Worm (Caenorhabditis elegans) whole organism, L2 larva: ENCODE results near the gene clec-138.

ENCODE experiments used
- ZK546.5 ChIP-seq: sonication (generic microtip); optimal IDR thresholded peaks from 2 replicates; lab custom pipeline; 2017; ENCODE audit warnings: missing biosample characterization, missing genetic modification characterization
- aly-2 ChIP-seq: fragments of 150-350 bp; optimal IDR thresholded peaks from 2 replicates; lab custom pipeline; 2014; ENCODE audit warnings: missing biosample characterization, missing genetic modification characterization
- ama-1 ChIP-seq: fragments of 150-350 bp; optimal IDR thresholded peaks from 2 replicates; lab custom pipeline; 2018; ENCODE audit warnings: inconsistent platforms
- egl-27 ChIP-seq: sonication (generic microtip); optimal IDR thresholded peaks from 3 replicates; lab custom pipeline; 2017; ENCODE audit warnings: missing biosample characterization, missing genetic modification reagents, missing genetic modification characterization
- gmeb-1 ChIP-seq: fragments of 150-350 bp; optimal IDR thresholded peaks from 2 replicates; lab custom pipeline; 2014; ENCODE audit warnings: missing biosample characterization, missing genetic modification characterization
- lin-39 ChIP-seq: fragments of 150-350 bp; optimal IDR thresholded peaks from 2 replicates; lab custom pipeline; 2014; ENCODE audit warnings: missing biosample characterization, missing genetic modification reagents, missing genetic modification characterization
- mdl-1 ChIP-seq, 2 experiments: fragments of 150-350 bp in 1 of 2; sonication (generic microtip) in 1 of 2; optimal IDR thresholded peaks; 2 replicates each; lab custom pipeline; 2017; ENCODE audit warnings: missing biosample characterization in 2 of 2, missing genetic modification characterization in 2 of 2
- nhr-77 ChIP-seq: fragments of 150-350 bp; optimal IDR thresholded peaks from 2 replicates; lab custom pipeline; 2014; ENCODE audit warnings: missing biosample characterization, missing genetic modification characterization
- peb-1 ChIP-seq: fragments of 150-350 bp; optimal IDR thresholded peaks from 2 replicates; lab custom pipeline; 2014; ENCODE audit warnings: missing biosample characterization, missing genetic modification characterization
- skn-1 ChIP-seq: sonication (generic microtip); optimal IDR thresholded peaks from 2 replicates; lab custom pipeline; 2017; ENCODE audit warnings: missing biosample characterization, missing genetic modification characterization
- snpc-4 ChIP-seq: fragments of 150-350 bp; optimal IDR thresholded peaks from 2 replicates; lab custom pipeline; 2014; ENCODE audit warnings: missing biosample characterization, missing genetic modification characterization
- unc-62 ChIP-seq: fragments of 150-350 bp; optimal IDR thresholded peaks from 2 replicates; lab custom pipeline; 2014; ENCODE audit warnings: missing biosample characterization, missing genetic modification reagents, missing genetic modification characterization
- ztf-11 ChIP-seq: sonication (generic microtip); optimal IDR thresholded peaks from 2 replicates; lab custom pipeline; 2017; ENCODE audit warnings: missing biosample characterization, missing genetic modification characterization

ce11 chrII:4658245-4658644 lies 38.6 kb upstream of the clec-138 start:
- TF ChIP-seq ZK546.5 (tag; lab: Kevin White, UChicago) (no peak), snpc-4 (no peak), unc-62 (no peak), nhr-77 (no peak), skn-1 (tag; lab: Kevin White, UChicago) (no peak), peb-1 (tag; lab: Kevin White, UChicago) (no peak), lin-39 (no peak), ama-1 (lab: Kevin White, UChicago) (no peak), egl-27 (no peak), ztf-11 (tag; lab: Kevin White, UChicago) (no peak), gmeb-1 (tag; lab: Kevin White, UChicago) (no peak), mdl-1 (tag; optimal IDR thresholded peaks at IDR 0.05; lab: Kevin White, UChicago) (no peak), aly-2 (tag; lab: Kevin White, UChicago) (no peak)
